Fruit fly (Drosophila melanogaster): Measurements from ENCODE around the gene RhoL.

Gene RhoL

dm6 chr3R:9500193-9501051, 2.0 kb downstream of the RhoL start (continued):
- TF ChIP-seq Dad (GFP tag; optimal IDR thresholded peaks at IDR 0.05) (no peak), NC2β (GFP tag; optimal IDR thresholded peaks at IDR 0.05) (no peak), twi (tag; optimal IDR thresholded peaks at IDR 0.05) (no peak), Gsc (GFP tag; IDR thresholded peaks at IDR 0.05) (no peak), CG13287 (GFP tag; IDR thresholded peaks at IDR 0.05; ENCODE audit: partially characterized antibody) (no peak), CG8478 (optimal IDR thresholded peaks at IDR 0.05) (no peak), Rx (GFP tag; IDR thresholded peaks at IDR 0.05) (0 out of 2 replicates have a peak, but pooled peaks have one; percentile 15), sr (GFP tag; IDR thresholded peaks at IDR 0.05) (no peak)

dm6 chr3R:9499238-9499637, 3.1 kb downstream of the RhoL start:
- TF ChIP-seq dysf (GFP tag; IDR thresholded peaks at IDR 0.05): no peak
- no peak for TF ChIP-seq CG3847 (GFP tag; IDR thresholded peaks at IDR 0.05)
- no peak for TF ChIP-seq NC2α (GFP tag; optimal IDR thresholded peaks at IDR 0.05)
- TF ChIP-seq Hmx (GFP tag; optimal IDR thresholded peaks at IDR 0.05): no peak
- no peak for TF ChIP-seq CG30403 (GFP tag; optimal IDR thresholded peaks at IDR 0.05)
- TF ChIP-seq hb (GFP tag; IDR thresholded peaks at IDR 0.05; ENCODE audit: partially characterized antibody): no peak
- no peak for TF ChIP-seq chn (GFP tag; optimal IDR thresholded peaks at IDR 0.05)
- TF ChIP-seq stwl (tag; optimal IDR thresholded peaks at IDR 0.05): no peak
- no peak for TF ChIP-seq lmd (GFP tag; IDR thresholded peaks at IDR 0.05)
- no peak for TF ChIP-seq CG11456 (GFP tag; IDR thresholded peaks at IDR 0.05)
- no peak for TF ChIP-seq Hsf (GFP tag; optimal IDR thresholded peaks at IDR 0.05)
- no peak for TF ChIP-seq sc (optimal IDR thresholded peaks at IDR 0.05)
- TF ChIP-seq sc (GFP tag; optimal IDR thresholded peaks at IDR 0.05): no peak

- peak; percentile 32 for TF ChIP-seq CG9727 (GFP tag; optimal IDR thresholded peaks at IDR 0.05)
- TF ChIP-seq Adf1 (GFP tag; IDR thresholded peaks at IDR 0.05): no peak; the same call in 1 of the 2 replicates
- no peak for TF ChIP-seq gt (GFP tag; IDR thresholded peaks at IDR 0.05)
- peak; percentile 70 for TF ChIP-seq lab (GFP tag; optimal IDR thresholded peaks at IDR 0.05)
- TF ChIP-seq CG11093 (GFP tag; IDR thresholded peaks at IDR 0.05): no peak
- TF ChIP-seq CG1233 (GFP tag; optimal IDR thresholded peaks at IDR 0.05): peak; percentile 80
- peak; percentile 58 for TF ChIP-seq fd3F (GFP tag; optimal IDR thresholded peaks at IDR 0.05)
- peak; percentile 20 for TF ChIP-seq nom (GFP tag; optimal IDR thresholded peaks at IDR 0.05)
- TF ChIP-seq CG17359 (tag; optimal IDR thresholded peaks at IDR 0.05): peak; percentile 64
- TF ChIP-seq ro (GFP tag; IDR thresholded peaks at IDR 0.05): no peak
- TF ChIP-seq cg (GFP tag; optimal IDR thresholded peaks at IDR 0.05): no peak
- no peak for TF ChIP-seq ac (GFP tag; optimal IDR thresholded peaks at IDR 0.05)
- no peak for TF ChIP-seq wor (GFP tag; IDR thresholded peaks at IDR 0.05)
- peak; percentile 62 for TF ChIP-seq NK7.1 (GFP tag; optimal IDR thresholded peaks at IDR 0.05)
- TF ChIP-seq Usf (GFP tag; optimal IDR thresholded peaks at IDR 0.05): peak; percentile 46
- peak; percentile 75 for TF ChIP-seq CG4282 (GFP tag; optimal IDR thresholded peaks at IDR 0.05)
- TF ChIP-seq kah (GFP tag; optimal IDR thresholded peaks at IDR 0.05): no peak
- peak; percentile 40 for TF ChIP-seq Atf3 (GFP tag; optimal IDR thresholded peaks at IDR 0.05)
- TF ChIP-seq CG11456 (GFP tag; IDR thresholded peaks at IDR 0.05): peak; percentile 89
- no peak for TF ChIP-seq Hand (GFP tag; optimal IDR thresholded peaks at IDR 0.05)
- no peak for TF ChIP-seq ATbp (GFP tag; optimal IDR thresholded peaks at IDR 0.05)
- peak; percentile 78 for TF ChIP-seq Xbp1 (GFP tag; optimal IDR thresholded peaks at IDR 0.05)
- TF ChIP-seq Hr39 (optimal IDR thresholded peaks at IDR 0.05): no peak
- peak; percentile 47 for TF ChIP-seq CG1792 (GFP tag; optimal IDR thresholded peaks at IDR 0.05)
- peak; percentile 62 for TF ChIP-seq CG11504 (tag; optimal IDR thresholded peaks at IDR 0.05)
- TF ChIP-seq corto (GFP tag; optimal IDR thresholded peaks at IDR 0.05): no peak
- no peak for TF ChIP-seq yki (optimal IDR thresholded peaks at IDR 0.05)
- peak in 1 of 2 experiments; percentile 3 for TF ChIP-seq crp (GFP tag; optimal IDR thresholded peaks at IDR 0.05)
- peak; percentile 68 for TF ChIP-seq Hr3 (GFP tag; optimal IDR thresholded peaks at IDR 0.05)
Observed at dm6 chr3R:9496748-9497147, 5.6 kb downstream of the RhoL start.
